Fruit fly (Drosophila melanogaster): ENCODE results near the gene Teh4.

Teh4 gene

dm6 chr3L:4221226-4221770 is 43.2 kb upstream of the Teh4 start (continued):
- TF ChIP-seq CG1024 (GFP tag; IDR thresholded peaks at IDR 0.05) (no peak), fd96Cb (tag; optimal IDR thresholded peaks at IDR 0.05) (no peak), Hr78 (GFP tag; optimal IDR thresholded peaks at IDR 0.05) (peak in 1 of 2 experiments; percentile 82), CG12219 (GFP tag; optimal IDR thresholded peaks at IDR 0.05) (peak; percentile 43), CG12155 (GFP tag; optimal IDR thresholded peaks at IDR 0.05) (no peak), grn (GFP tag; optimal IDR thresholded peaks at IDR 0.05) (peak; percentile 84), cwo (GFP tag; optimal IDR thresholded peaks at IDR 0.05) (peak; percentile 99), CG3838 (GFP tag; optimal IDR thresholded peaks at IDR 0.05) (no peak), psq (GFP tag; optimal IDR thresholded peaks at IDR 0.05) (no peak), CG9876 (GFP tag; optimal IDR thresholded peaks at IDR 0.05) (no peak), gsb-n (tag; optimal IDR thresholded peaks at IDR 0.05) (peak; percentile 52), kay (GFP tag; optimal IDR thresholded peaks at IDR 0.05) (peak; percentile 52), z (GFP tag; IDR thresholded peaks at IDR 0.05) (0 out of 3 replicates have a peak, but pooled peaks have one; percentile 28), CG18599 (GFP tag; optimal IDR thresholded peaks at IDR 0.05) (peak; percentile 26), pros (GFP tag; optimal IDR thresholded peaks at IDR 0.05) (peak; percentile 79), MBD-R2 (GFP tag; IDR thresholded peaks at IDR 0.05) (no peak), CG6683 (GFP tag; optimal IDR thresholded peaks at IDR 0.05) (no peak), CG8089 (GFP tag; optimal IDR thresholded peaks at IDR 0.05) (no peak), bab2 (GFP tag; optimal IDR thresholded peaks at IDR 0.05) (no peak), Hr39 (optimal IDR thresholded peaks at IDR 0.05) (no peak), TFAM (GFP tag; optimal IDR thresholded peaks at IDR 0.05) (no peak), cg (GFP tag; optimal IDR thresholded peaks at IDR 0.05) (peak; percentile 70), CrebB (tag; optimal IDR thresholded peaks at IDR 0.05) (peak; percentile 37), Six4 (GFP tag; optimal IDR thresholded peaks at IDR 0.05) (no peak), crol (GFP tag; IDR thresholded peaks at IDR 0.05) (peak; percentile 99), Ada2b (GFP tag; IDR thresholded peaks at IDR 0.05) (no peak), Ptx1 (GFP tag; IDR thresholded peaks at IDR 0.05) (peak; percentile 19; the same call in 1 of the 2 replicates), nom (GFP tag; optimal IDR thresholded peaks at IDR 0.05) (peak; percentile 47), vvl (GFP tag; IDR thresholded peaks at IDR 0.05) (peak; percentile 42; the same call in 1 of the 2 replicates), CG6175 (GFP tag; IDR thresholded peaks at IDR 0.05) (peak; percentile 63; the same call in 2 of the 3 replicates), dm (GFP tag; optimal IDR thresholded peaks at IDR 0.05) (no peak), Hmr (GFP tag; optimal IDR thresholded peaks at IDR 0.05) (peak; percentile 34), NC2α (GFP tag; optimal IDR thresholded peaks at IDR 0.05) (no peak), B-H2 (GFP tag; optimal IDR thresholded peaks at IDR 0.05) (peak; percentile 40), twi (tag; optimal IDR thresholded peaks at IDR 0.05) (peak; percentile 34), CG7745 (tag; optimal IDR thresholded peaks at IDR 0.05) (peak; percentile 19), en (GFP tag; optimal IDR thresholded peaks at IDR 0.05) (no peak), tll (GFP tag; optimal IDR thresholded peaks at IDR 0.05) (no peak), CG5180 (GFP tag; optimal IDR thresholded peaks at IDR 0.05) (peak; percentile 14), CG3407 (GFP tag; optimal IDR thresholded peaks at IDR 0.05) (no peak), Camta (GFP tag; optimal IDR thresholded peaks at IDR 0.05) (no peak), Fer1 (GFP tag; optimal IDR thresholded peaks at IDR 0.05) (peak; percentile 6), bowl (GFP tag; IDR thresholded peaks at IDR 0.05) (no peak), Oli (tag; optimal IDR thresholded peaks at IDR 0.05) (no peak), pita (GFP tag; optimal IDR thresholded peaks at IDR 0.05) (no peak), Hsf (GFP tag; optimal IDR thresholded peaks at IDR 0.05) (no peak), NfI (GFP tag; optimal IDR thresholded peaks at IDR 0.05) (peak; percentile 34), tna (GFP tag; IDR thresholded peaks at IDR 0.05; ENCODE audit: partially characterized antibody) (0 out of 2 replicates have a peak, but pooled peaks have one; percentile 7), crp (GFP tag; optimal IDR thresholded peaks at IDR 0.05) (no peak), CG9215 (GFP tag; IDR thresholded peaks at IDR 0.05) (no peak)

Data from whole organism, embryonic.